Fruit fly (Drosophila melanogaster): ENCODE data around the gene Sirup.

Gene Sirup

dm6 chr2L:8006038-8006437 lies 7.4 kb downstream of the Sirup start (continued):
- TF ChIP-seq salr (GFP tag; optimal IDR thresholded peaks at IDR 0.05), result peak in 1 of 2 experiments; percentile 14
- peak; percentile 42 for TF ChIP-seq CG8319 (GFP tag; optimal IDR thresholded peaks at IDR 0.05)
- TF ChIP-seq Eip75B (GFP tag; optimal IDR thresholded peaks at IDR 0.05), result peak; percentile 71
- TF ChIP-seq spab (GFP tag; optimal IDR thresholded peaks at IDR 0.05), result peak; percentile 69
- TF ChIP-seq CG4318 (GFP tag; optimal IDR thresholded peaks at IDR 0.05), result peak; percentile 20
- TF ChIP-seq Hr4 (GFP tag; optimal IDR thresholded peaks at IDR 0.05), result peak; percentile 45
- TF ChIP-seq ss (GFP tag; optimal IDR thresholded peaks at IDR 0.05), result peak; percentile 44 to 72
- peak; percentile 86 for TF ChIP-seq svp (GFP tag)
- peak; percentile 35 for TF ChIP-seq CG9139 (GFP tag; optimal IDR thresholded peaks at IDR 0.05)
- no peak for TF ChIP-seq dac (GFP tag; optimal IDR thresholded peaks at IDR 0.05)
- TF ChIP-seq CG6808 (GFP tag; optimal IDR thresholded peaks at IDR 0.05), result peak; percentile 71
- peak; percentile 38 for TF ChIP-seq CG10631 (GFP tag; optimal IDR thresholded peaks at IDR 0.05)
- peak; percentile 68 for TF ChIP-seq CG15336 (GFP tag; IDR thresholded peaks at IDR 0.05)
- TF ChIP-seq CG31627 (GFP tag; optimal IDR thresholded peaks at IDR 0.05), result peak; percentile 25
- TF ChIP-seq CG32006 (GFP tag; optimal IDR thresholded peaks at IDR 0.05), result peak; percentile 56
- TF ChIP-seq Eip78C (GFP tag), result peak; percentile 95
- peak; percentile 5 for TF ChIP-seq CG16779 (tag; optimal IDR thresholded peaks at IDR 0.05)
- peak; percentile 46 for TF ChIP-seq Hr39 (GFP tag; optimal IDR thresholded peaks at IDR 0.05)
- TF ChIP-seq CG6163 (GFP tag; IDR thresholded peaks at IDR 0.05), result peak; percentile 49
- peak; percentile 2 for TF ChIP-seq CG11762 (GFP tag; optimal IDR thresholded peaks at IDR 0.05; ENCODE audit: insufficient read depth)
- peak; percentile 55 for TF ChIP-seq esn (GFP tag; optimal IDR thresholded peaks at IDR 0.05)
- TF ChIP-seq CG3919 (GFP tag; optimal IDR thresholded peaks at IDR 0.05), result peak; percentile 75
- peak; percentile 67 for TF ChIP-seq dsx (GFP tag; optimal IDR thresholded peaks at IDR 0.05; ENCODE audit: poor library complexity, severe bottlenecking)
- peak; percentile 20 for TF ChIP-seq net (GFP tag; optimal IDR thresholded peaks at IDR 0.05)
- peak; percentile 53 for TF ChIP-seq fd59A (GFP tag; optimal IDR thresholded peaks at IDR 0.05)
- TF ChIP-seq lz (GFP tag; optimal IDR thresholded peaks at IDR 0.05), result peak; percentile 37
- peak; percentile 66 for TF ChIP-seq topi (GFP tag; optimal IDR thresholded peaks at IDR 0.05)
- TF ChIP-seq CG34406 (GFP tag; optimal IDR thresholded peaks at IDR 0.05), result peak; percentile 34
- TF ChIP-seq CG10669 (GFP tag; optimal IDR thresholded peaks at IDR 0.05), result peak; percentile 72
- peak; percentile 24 for TF ChIP-seq CG11902 (GFP tag; optimal IDR thresholded peaks at IDR 0.05)
- TF ChIP-seq Met (GFP tag; optimal IDR thresholded peaks at IDR 0.05), result peak; percentile 62
- TF ChIP-seq cyc (GFP tag; optimal IDR thresholded peaks at IDR 0.05), result peak; percentile 57
- TF ChIP-seq Smox (GFP tag; optimal IDR thresholded peaks at IDR 0.05), result peak; percentile 55
- peak; percentile 66 for TF ChIP-seq CG6276 (GFP tag; optimal IDR thresholded peaks at IDR 0.05)
- peak; percentile 57 for TF ChIP-seq CG1621 (tag; optimal IDR thresholded peaks at IDR 0.05)
- peak; percentile 42 for TF ChIP-seq Sox14 (GFP tag; optimal IDR thresholded peaks at IDR 0.05)
- no peak for TF ChIP-seq CG6854 (GFP tag; optimal IDR thresholded peaks at IDR 0.05)

dm6 chr2L:8007160-8007876 lies 8.6 kb downstream of the Sirup start, which contains the start of gene Spn28Dc:
TSS of gene Spn28Dc (minus strand) at chr2L:8007210.
- TF ChIP-seq CG6854 (GFP tag; optimal IDR thresholded peaks at IDR 0.05) (peak; percentile 90), CG10631 (GFP tag; optimal IDR thresholded peaks at IDR 0.05) (no peak), Met (GFP tag; optimal IDR thresholded peaks at IDR 0.05) (no peak), dac (GFP tag; optimal IDR thresholded peaks at IDR 0.05) (no peak), CG16779 (tag; optimal IDR thresholded peaks at IDR 0.05) (peak; percentile 60), topi (GFP tag; optimal IDR thresholded peaks at IDR 0.05) (no peak), CG6163 (GFP tag; IDR thresholded peaks at IDR 0.05) (peak; percentile 19; the same call in 1 of the 3 replicates), svp (GFP tag) (peak; percentile 98), CG9139 (GFP tag; optimal IDR thresholded peaks at IDR 0.05) (peak; percentile 64), dsx (GFP tag; optimal IDR thresholded peaks at IDR 0.05; ENCODE audit: poor library complexity, severe bottlenecking) (peak; percentile 96), CG8119 (GFP tag; IDR thresholded peaks at IDR 0.05) (no peak), CG6792 (GFP tag; optimal IDR thresholded peaks at IDR 0.05) (peak; percentile 7), Eip93F (GFP tag; optimal IDR thresholded peaks at IDR 0.05) (peak; percentile 10), CG3919 (GFP tag; optimal IDR thresholded peaks at IDR 0.05) (peak; percentile 20), fkh (GFP tag; optimal IDR thresholded peaks at IDR 0.05) (peak; percentile 25), CG11294 (GFP tag; IDR thresholded peaks at IDR 0.05) (no peak), CG11762 (GFP tag; optimal IDR thresholded peaks at IDR 0.05; ENCODE audit: insufficient read depth) (peak; percentile 4), vri (GFP tag; optimal IDR thresholded peaks at IDR 0.05) (peak; percentile 8), CG6808 (GFP tag; optimal IDR thresholded peaks at IDR 0.05) (peak; percentile 59), CG3032 (tag; optimal IDR thresholded peaks at IDR 0.05) (no peak), CG1621 (tag; optimal IDR thresholded peaks at IDR 0.05) (peak; percentile 47), Eip78C (GFP tag) (peak; percentile 80), ss (GFP tag; optimal IDR thresholded peaks at IDR 0.05) (peak; percentile 50 to 60)
